Fruit fly (Drosophila melanogaster) whole organism, prepupa: ENCODE data around the gene CG7362.

Experiments
- CG10631 ChIP-seq: fragments of 200-800 bp; sonication (Bioruptor generic); optimal IDR thresholded peaks from 2 replicates; lab custom pipeline; 2016; ENCODE audit warnings: missing biosample characterization, missing genetic modification characterization
- CG10669 ChIP-seq: fragments of 200-800 bp; sonication (Bioruptor generic); optimal IDR thresholded peaks from 3 replicates; lab custom pipeline; 2018; ENCODE audit warnings: missing biosample characterization, mild to moderate bottlenecking, missing genetic modification characterization, moderate library complexity
- CG11294 ChIP-seq: fragments of 200-800 bp; sonication (Bioruptor generic); IDR thresholded peaks from 2 replicates; pipeline ENCODE4 v1.3.6; 2022; ENCODE audit warnings: missing biosample characterization, missing genetic modification characterization
- CG11762 ChIP-seq: fragments of 200-800 bp; sonication (Bioruptor generic); optimal IDR thresholded peaks from 3 replicates; lab custom pipeline; 2016; ENCODE audit warnings: missing biosample characterization, missing genetic modification characterization; ENCODE audit not compliant: insufficient read depth
- CG15336 ChIP-seq: fragments of 200-800 bp; sonication (Bioruptor generic); IDR thresholded peaks from 2 replicates; pipeline ENCODE4 v1.3.6; 2022; ENCODE audit warnings: missing biosample characterization, missing genetic modification characterization
- CG1621 ChIP-seq: fragments of 200-800 bp; sonication (Bioruptor generic); optimal IDR thresholded peaks from 3 replicates; lab custom pipeline; 2018; ENCODE audit warnings: missing biosample characterization, mild to moderate bottlenecking, missing genetic modification characterization
- CG16779 ChIP-seq: fragments of 200-800 bp; sonication (Bioruptor generic); optimal IDR thresholded peaks from 3 replicates; lab custom pipeline; 2017; ENCODE audit warnings: missing biosample characterization, mild to moderate bottlenecking, missing genetic modification characterization
- CG3032 ChIP-seq: fragments of 200-800 bp; optimal IDR thresholded peaks from 2 replicates; lab custom pipeline; 2019; ENCODE audit warnings: missing biosample characterization, mild to moderate bottlenecking, missing genetic modification characterization, moderate library complexity
- CG32006 ChIP-seq: fragments of 200-800 bp; sonication (Bioruptor generic); optimal IDR thresholded peaks from 3 replicates; lab custom pipeline; 2017; ENCODE audit warnings: missing biosample characterization, mild to moderate bottlenecking, missing genetic modification characterization
- CG3919 ChIP-seq: fragments of 200-800 bp; sonication (Bioruptor generic); optimal IDR thresholded peaks from 3 replicates; lab custom pipeline; 2016; ENCODE audit warnings: missing biosample characterization, missing genetic modification characterization
- CG4318 ChIP-seq: fragments of 200-800 bp; sonication (Bioruptor generic); optimal IDR thresholded peaks from 3 replicates; lab custom pipeline; 2017; ENCODE audit warnings: missing biosample characterization, mild to moderate bottlenecking, missing genetic modification characterization
- CG6163 ChIP-seq: fragments of 200-800 bp; sonication (Bioruptor generic); IDR thresholded peaks from 3 replicates; pipeline ENCODE4 v1.3.6; 2022; ENCODE audit warnings: missing biosample characterization, missing genetic modification characterization
- CG6276 ChIP-seq: fragments of 200-800 bp; sonication (Bioruptor generic); optimal IDR thresholded peaks from 2 replicates; lab custom pipeline; 2017; ENCODE audit warnings: missing biosample characterization, mild to moderate bottlenecking, missing genetic modification characterization
- CG6792 ChIP-seq: fragments of 200-800 bp; sonication (Bioruptor generic); optimal IDR thresholded peaks from 3 replicates; lab custom pipeline; 2016; ENCODE audit warnings: missing biosample characterization, missing genetic modification characterization
- CG6808 ChIP-seq: fragments of 200-800 bp; sonication (Bioruptor generic); optimal IDR thresholded peaks from 3 replicates; lab custom pipeline; 2017; ENCODE audit warnings: missing biosample characterization, missing genetic modification characterization, mild to moderate bottlenecking, moderate library complexity, missing genetic modification reagents
- CG6854 ChIP-seq: fragments of 200-800 bp; sonication (Bioruptor generic); optimal IDR thresholded peaks from 2 replicates; lab custom pipeline; 2017; ENCODE audit warnings: missing biosample characterization, mild to moderate bottlenecking, missing genetic modification characterization
- CG8119 ChIP-seq: fragments of 200-800 bp; sonication (Bioruptor generic); IDR thresholded peaks from 3 replicates; pipeline ENCODE4 v1.3.6; 2022; ENCODE audit warnings: missing biosample characterization, missing genetic modification characterization
- CG8632 ChIP-seq: fragments of 200-800 bp; sonication (Bioruptor generic); optimal IDR thresholded peaks from 3 replicates; lab custom pipeline; 2016; ENCODE audit warnings: missing biosample characterization, missing genetic modification characterization
- CG9139 ChIP-seq: fragments of 200-800 bp; sonication (Bioruptor generic); optimal IDR thresholded peaks from 3 replicates; lab custom pipeline; 2017; ENCODE audit warnings: missing biosample characterization, mild to moderate bottlenecking, missing genetic modification characterization
- Eip75B ChIP-seq: fragments of 200-800 bp; sonication (Bioruptor generic); optimal IDR thresholded peaks from 3 replicates; lab custom pipeline; 2016; ENCODE audit warnings: missing biosample characterization, missing genetic modification characterization
- Eip78C ChIP-seq: fragments of 200-800 bp; sonication (Bioruptor generic); peaks from one replicate; lab custom pipeline; 2016; ENCODE audit warnings: missing biosample characterization, missing genetic modification characterization
- Eip93F ChIP-seq: fragments of 200-800 bp; sonication (Bioruptor generic); optimal IDR thresholded peaks from 2 replicates; lab custom pipeline; 2016; ENCODE audit warnings: missing biosample characterization, mild to moderate bottlenecking, missing genetic modification characterization
- Ets21C ChIP-seq: fragments of 200-800 bp; sonication (Bioruptor generic); optimal IDR thresholded peaks from 3 replicates; lab custom pipeline; 2016; ENCODE audit warnings: missing biosample characterization, missing genetic modification characterization
- Ets96B ChIP-seq: fragments of 200-800 bp; optimal IDR thresholded peaks from 2 replicates; lab custom pipeline; 2019; ENCODE audit warnings: missing biosample characterization, mild to moderate bottlenecking, missing genetic modification characterization, moderate library complexity
- Gug ChIP-seq: fragments of 200-800 bp; sonication (Bioruptor generic); IDR thresholded peaks from 2 replicates; pipeline ENCODE4 v1.3.6; 2022; ENCODE audit warnings: missing biosample characterization, missing genetic modification characterization
- Hr38 ChIP-seq: sonication (Bioruptor generic); optimal IDR thresholded peaks from 2 replicates; lab custom pipeline; 2016; ENCODE audit warnings: missing biosample characterization, missing genetic modification characterization
- Lpt ChIP-seq: fragments of 200-800 bp; sonication (Bioruptor generic); optimal IDR thresholded peaks from 3 replicates; lab custom pipeline; 2016; ENCODE audit warnings: missing biosample characterization, missing genetic modification characterization
- Met ChIP-seq: fragments of 200-800 bp; sonication (Bioruptor generic); optimal IDR thresholded peaks from 3 replicates; lab custom pipeline; 2016; ENCODE audit warnings: missing biosample characterization, missing genetic modification characterization
- Sox14 ChIP-seq: fragments of 200-800 bp; sonication (Bioruptor generic); optimal IDR thresholded peaks from 3 replicates; lab custom pipeline; 2016; ENCODE audit warnings: missing biosample characterization, missing genetic modification characterization
- acj6 ChIP-seq: fragments of 200-800 bp; sonication (Bioruptor generic); optimal IDR thresholded peaks from 3 replicates; lab custom pipeline; 2016; ENCODE audit warnings: missing biosample characterization, missing genetic modification characterization
- cyc ChIP-seq: fragments of 200-800 bp; sonication (Bioruptor generic); optimal IDR thresholded peaks from 3 replicates; lab custom pipeline; 2016; ENCODE audit warnings: missing biosample characterization, missing genetic modification characterization
- dac ChIP-seq: fragments of 200-800 bp; sonication (Bioruptor generic); optimal IDR thresholded peaks from 2 replicates; lab custom pipeline; 2017; ENCODE audit warnings: missing biosample characterization, mild to moderate bottlenecking, missing genetic modification characterization
- dsx ChIP-seq: fragments of 200-800 bp; optimal IDR thresholded peaks from 3 replicates; lab custom pipeline; 2019; ENCODE audit warnings: missing biosample characterization, mild to moderate bottlenecking, missing genetic modification characterization, moderate library complexity; ENCODE audit not compliant: poor library complexity, severe bottlenecking
- eg ChIP-seq: fragments of 200-800 bp; sonication (Bioruptor generic); IDR thresholded peaks from 3 replicates; pipeline ENCODE4 v1.3.6; 2022; ENCODE audit warnings: missing biosample characterization, missing genetic modification characterization
- fd59A ChIP-seq: fragments of 200-800 bp; sonication (Bioruptor generic); optimal IDR thresholded peaks from 2 replicates; lab custom pipeline; 2017; ENCODE audit warnings: missing biosample characterization, mild to moderate bottlenecking, missing genetic modification characterization, missing genetic modification reagents
- fkh ChIP-seq: fragments of 200-800 bp; sonication (Bioruptor generic); optimal IDR thresholded peaks from 3 replicates; lab custom pipeline; 2017; ENCODE audit warnings: missing biosample characterization, mild to moderate bottlenecking, missing genetic modification characterization, moderate library complexity
- pdm3 ChIP-seq: fragments of 200-800 bp; sonication (Bioruptor generic); optimal IDR thresholded peaks from 3 replicates; lab custom pipeline; 2016; ENCODE audit warnings: missing biosample characterization, missing genetic modification characterization
- salr ChIP-seq, 2 experiments: fragments of 200-800 bp; sonication (Bioruptor generic); optimal IDR thresholded peaks; 3 replicates each; lab custom pipeline; 2016 to 2018; ENCODE audit warnings: missing biosample characterization in 2 of 2, missing genetic modification characterization in 2 of 2, mild to moderate bottlenecking in 1 of 2
- spab ChIP-seq: fragments of 200-800 bp; sonication (Bioruptor generic); optimal IDR thresholded peaks from 2 replicates; lab custom pipeline; 2017; ENCODE audit warnings: missing biosample characterization, mild to moderate bottlenecking, missing genetic modification characterization, missing genetic modification reagents
- ss ChIP-seq, 2 experiments: fragments of 200-800 bp; sonication (Bioruptor generic); optimal IDR thresholded peaks; 2 replicates in 1 of 2; 3 replicates in 1 of 2; lab custom pipeline; 2017 to 2018; ENCODE audit warnings: mild to moderate bottlenecking in 2 of 2, missing biosample characterization in 2 of 2, missing genetic modification characterization in 2 of 2, moderate library complexity in 1 of 2
- svp ChIP-seq: fragments of 200-800 bp; sonication (Bioruptor generic); peaks from one replicate; lab custom pipeline; 2016; ENCODE audit warnings: missing biosample characterization, missing genetic modification characterization
- topi ChIP-seq: fragments of 200-800 bp; sonication (Bioruptor generic); optimal IDR thresholded peaks from 3 replicates; lab custom pipeline; 2016; ENCODE audit warnings: missing biosample characterization, missing genetic modification characterization
- vri ChIP-seq: fragments of 200-800 bp; sonication (Bioruptor generic); optimal IDR thresholded peaks from 3 replicates; lab custom pipeline; 2016; ENCODE audit warnings: missing biosample characterization, mild to moderate bottlenecking, missing genetic modification characterization

Gene CG7362

dm6 chr3R:14739088-14739487 lies 15.2 kb downstream of the CG7362 start:
- TF ChIP-seq dac (GFP tag; lab: Kevin White, UChicago) (peak; percentile 18), dsx (peak; percentile 98), svp (GFP tag; lab: Kevin White, UChicago) (peak; percentile 74), eg (GFP tag; lab: Robert Waterston, UW) (peak; percentile 66), Eip78C (no peak), CG8632 (no peak), acj6 (GFP tag; lab: Kevin White, UChicago) (no peak), Ets21C (GFP tag; lab: Kevin White, UChicago) (no peak), CG10669 (no peak), CG3032 (tag; lab: Kevin White, UChicago) (peak; percentile 35), Hr38 (GFP tag; lab: Kevin White, UChicago) (no peak), CG16779 (tag; lab: Kevin White, UChicago) (peak; percentile 22), CG6792 (GFP tag; lab: Kevin White, UChicago) (no peak), Eip75B (peak; percentile 22), salr (GFP tag; optimal IDR thresholded peaks at IDR 0.05; lab: Kevin White, UChicago) (no peak), CG11294 (GFP tag; lab: Robert Waterston, UW) (peak; percentile 39; the same call in 1 of the 2 replicates), fd59A (GFP tag; lab: Kevin White, UChicago) (peak; percentile 2), CG6276 (GFP tag; lab: Kevin White, UChicago) (no peak), CG15336 (GFP tag; lab: Robert Waterston, UW) (peak; percentile 48), CG8119 (GFP tag; lab: Robert Waterston, UW) (peak; percentile 24; the same call in 2 of the 3 replicates), CG1621 (tag; lab: Kevin White, UChicago) (peak; percentile 47), Eip93F (GFP tag; lab: Kevin White, UChicago) (peak; percentile 45), CG6854 (GFP tag; lab: Kevin White, UChicago) (peak; percentile 45), Sox14 (GFP tag; lab: Kevin White, UChicago) (peak; percentile 21), spab (GFP tag; lab: Kevin White, UChicago) (peak; percentile 12), fkh (GFP tag; lab: Kevin White, UChicago) (peak; percentile 50), ss (GFP tag; optimal IDR thresholded peaks at IDR 0.05; lab: Kevin White, UChicago) (peak; percentile 46 to 72), CG9139 (GFP tag; lab: Kevin White, UChicago) (peak; percentile 18), CG4318 (GFP tag; lab: Kevin White, UChicago) (no peak), CG32006 (GFP tag; lab: Kevin White, UChicago) (no peak), CG6163 (GFP tag; lab: Robert Waterston, UW) (peak; percentile 73; the same call in 2 of the 3 replicates), CG3919 (GFP tag; lab: Kevin White, UChicago) (peak; percentile 24), Ets96B (tag; lab: Kevin White, UChicago) (peak; percentile 30), vri (GFP tag; lab: Kevin White, UChicago) (peak; percentile 79)

- peak; percentile 96 for TF ChIP-seq Lpt (GFP tag; lab: Kevin White, UChicago)
- TF ChIP-seq CG3919 (GFP tag; lab: Kevin White, UChicago), result peak; percentile 98
- peak; percentile 97 for TF ChIP-seq CG4318 (GFP tag; lab: Kevin White, UChicago)
- peak; percentile 98 for TF ChIP-seq pdm3 (GFP tag; lab: Kevin White, UChicago)
- TF ChIP-seq Eip78C, result peak; percentile 99
- TF ChIP-seq Sox14 (GFP tag; lab: Kevin White, UChicago), result peak; percentile 99
- peak; percentile 88 for TF ChIP-seq CG6808 (GFP tag; lab: Kevin White, UChicago)
- TF ChIP-seq salr (GFP tag; optimal IDR thresholded peaks at IDR 0.05; lab: Kevin White, UChicago), result peak; percentile 93 to 96
- TF ChIP-seq CG11762 (GFP tag; lab: Kevin White, UChicago), result peak; percentile 97
- TF ChIP-seq Met (GFP tag; lab: Kevin White, UChicago), result peak; percentile 99
- TF ChIP-seq CG9139 (GFP tag; lab: Kevin White, UChicago), result peak; percentile 77
- peak; percentile 95 for TF ChIP-seq CG10669
- TF ChIP-seq eg (GFP tag; lab: Robert Waterston, UW), result peak; percentile 98
- peak; percentile 94 for TF ChIP-seq CG6854 (GFP tag; lab: Kevin White, UChicago)
- peak; percentile 95 for TF ChIP-seq CG11294 (GFP tag; lab: Robert Waterston, UW)
- peak; percentile 98 for TF ChIP-seq CG32006 (GFP tag; lab: Kevin White, UChicago)
- peak; percentile 99 for TF ChIP-seq svp (GFP tag; lab: Kevin White, UChicago)
- TF ChIP-seq CG10631 (GFP tag; lab: Kevin White, UChicago), result peak; percentile 98
- TF ChIP-seq topi, result peak; percentile 99
- TF ChIP-seq CG15336 (GFP tag; lab: Robert Waterston, UW), result peak; percentile 98
- TF ChIP-seq Ets96B (tag; lab: Kevin White, UChicago), result peak; percentile 95
- TF ChIP-seq ss (GFP tag; optimal IDR thresholded peaks at IDR 0.05; lab: Kevin White, UChicago), result peak; percentile 89 to 90
- peak; percentile 95 for TF ChIP-seq CG3032 (tag; lab: Kevin White, UChicago)
- TF ChIP-seq CG16779 (tag; lab: Kevin White, UChicago), result peak; percentile 75
- peak; percentile 95 for TF ChIP-seq Eip93F (GFP tag; lab: Kevin White, UChicago)
- peak; percentile 92 for TF ChIP-seq spab (GFP tag; lab: Kevin White, UChicago)
- peak; percentile 97 for TF ChIP-seq Gug (GFP tag; lab: Robert Waterston, UW)
- TF ChIP-seq cyc (GFP tag; lab: Kevin White, UChicago), result peak; percentile 98
- peak; percentile 94 for TF ChIP-seq vri (GFP tag; lab: Kevin White, UChicago)
These were observed 16.1 kb downstream of the CG7362 start for dm6 chr3R:14737894-14738860.
